Fruit fly (Drosophila melanogaster): ENCODE measurements around the gene CG14313.

Gene CG14313

DNA sequence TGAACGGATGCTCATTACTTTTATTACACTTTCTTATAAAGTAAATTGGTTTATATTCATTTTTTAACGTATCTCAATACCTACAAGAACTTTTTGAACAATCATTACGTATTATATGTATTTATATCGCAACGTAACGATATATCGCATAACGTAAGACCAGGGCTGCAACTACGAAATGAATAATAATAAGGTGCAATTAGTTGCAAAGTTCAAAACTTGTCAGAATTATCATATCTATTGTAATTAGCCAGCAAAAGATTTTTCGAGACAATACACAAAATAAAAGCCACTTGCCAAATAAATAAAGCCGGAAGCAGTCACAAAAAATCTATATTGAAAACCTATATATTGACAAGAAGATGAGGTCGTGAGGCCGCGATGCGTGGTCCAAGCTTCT, 23.5 kb upstream of the CG14313 start (continued):
- TF ChIP-seq CG4282 (GFP tag; optimal IDR thresholded peaks at IDR 0.05) (peak; percentile 35), NfI (GFP tag; optimal IDR thresholded peaks at IDR 0.05) (peak; percentile 13), E2f2 (GFP tag; IDR thresholded peaks at IDR 0.05) (peak; percentile 66), CG9437 (GFP tag; optimal IDR thresholded peaks at IDR 0.05) (peak; percentile 100), CG18764 (GFP tag; optimal IDR thresholded peaks at IDR 0.05) (peak; percentile 1), trh (GFP tag; optimal IDR thresholded peaks at IDR 0.05) (no peak), Gsc (GFP tag; IDR thresholded peaks at IDR 0.05) (no peak), CG8281 (tag; optimal IDR thresholded peaks at IDR 0.05) (no peak), chinmo (GFP tag; IDR thresholded peaks at IDR 0.05; ENCODE audit: partially characterized antibody) (peak; percentile 58; the same call in 1 of the 4 replicates), Hr3 (GFP tag; optimal IDR thresholded peaks at IDR 0.05) (peak; percentile 1), ken (GFP tag; IDR thresholded peaks at IDR 0.05) (no peak), Dp (GFP tag; optimal IDR thresholded peaks at IDR 0.05) (peak; percentile 48), Myb (GFP tag; optimal IDR thresholded peaks at IDR 0.05) (peak; percentile 53), amos (GFP tag; IDR thresholded peaks at IDR 0.05; ENCODE audit: partially characterized antibody) (peak; percentile 70), CG18599 (GFP tag; optimal IDR thresholded peaks at IDR 0.05) (peak; percentile 7), ara (GFP tag; IDR thresholded peaks at IDR 0.05) (no peak), danr (GFP tag; IDR thresholded peaks at IDR 0.05) (no peak), Bteb2 (GFP tag; optimal IDR thresholded peaks at IDR 0.05) (peak; percentile 23), CG12659 (GFP tag; optimal IDR thresholded peaks at IDR 0.05) (peak; percentile 39), kah (GFP tag; optimal IDR thresholded peaks at IDR 0.05) (no peak), lmd (GFP tag; IDR thresholded peaks at IDR 0.05) (peak; percentile 25; the same call in 1 of the 2 replicates), tin (GFP tag; optimal IDR thresholded peaks at IDR 0.05) (peak; percentile 54), ind (GFP tag; optimal IDR thresholded peaks at IDR 0.05) (peak; percentile 53), vnd (GFP tag; IDR thresholded peaks at IDR 0.05; ENCODE audit: partially characterized antibody) (peak; percentile 53; the same call in 2 of the 3 replicates), CG2120 (GFP tag; optimal IDR thresholded peaks at IDR 0.05) (peak; percentile 75), CG9817 (tag; optimal IDR thresholded peaks at IDR 0.05) (peak; percentile 26), CG17802 (tag; optimal IDR thresholded peaks at IDR 0.05) (no peak), Bgb (GFP tag; IDR thresholded peaks at IDR 0.05; ENCODE audit: partially characterized antibody) (peak; percentile 81), BEAF-32 (GFP tag; optimal IDR thresholded peaks at IDR 0.05) (peak; percentile 70), fd96Cb (tag; optimal IDR thresholded peaks at IDR 0.05) (peak; percentile 3), CG34224 (GFP tag; IDR thresholded peaks at IDR 0.05; ENCODE audit: partially characterized antibody) (peak; percentile 78), Fer3 (tag; optimal IDR thresholded peaks at IDR 0.05) (no peak), CG16863 (GFP tag; optimal IDR thresholded peaks at IDR 0.05) (peak; percentile 12), CG14710 (tag; optimal IDR thresholded peaks at IDR 0.05) (no peak), CG2129 (GFP tag; IDR thresholded peaks at IDR 0.05; ENCODE audit: partially characterized antibody) (peak; percentile 47), CG3838 (GFP tag; optimal IDR thresholded peaks at IDR 0.05) (no peak), vfl (GFP tag; optimal IDR thresholded peaks at IDR 0.05) (peak; percentile 15), hkb (optimal IDR thresholded peaks at IDR 0.05) (no peak), hkb (GFP tag; IDR thresholded peaks at IDR 0.05) (no peak), CG30403 (GFP tag; optimal IDR thresholded peaks at IDR 0.05) (peak; percentile 59), CG16815 (GFP tag; optimal IDR thresholded peaks at IDR 0.05) (no peak), chif (GFP tag; optimal IDR thresholded peaks at IDR 0.05) (peak in 1 of 2 experiments; percentile 19), CG12155 (GFP tag; optimal IDR thresholded peaks at IDR 0.05) (peak; percentile 41), Rfx (GFP tag; IDR thresholded peaks at IDR 0.05) (peak; percentile 54), CG11093 (GFP tag; IDR thresholded peaks at IDR 0.05) (no peak), Bdp1 (GFP tag; optimal IDR thresholded peaks at IDR 0.05) (no peak), Mad (GFP tag; optimal IDR thresholded peaks at IDR 0.05) (peak; percentile 3), CrebB (tag; optimal IDR thresholded peaks at IDR 0.05) (no peak), Hmr (GFP tag; optimal IDR thresholded peaks at IDR 0.05) (peak; percentile 43), phol (tag; optimal IDR thresholded peaks at IDR 0.05) (peak; percentile 37), MESR4 (GFP tag; optimal IDR thresholded peaks at IDR 0.05) (no peak)
